Fruit fly (Drosophila melanogaster) whole organism, embryonic: Measurements from ENCODE around the gene E2f2.
A peak's percentile ranks its signal among the peaks of the same experiment; 100 is the strongest.

Experiments
- ATbp ChIP-seq: fragments of 200-800 bp; sonication (Bioruptor generic); optimal IDR thresholded peaks from 2 replicates; lab custom pipeline; 2017; ENCODE audit warnings: missing biosample characterization, mild to moderate bottlenecking, missing genetic modification characterization, missing genetic modification reagents
- CG10979 ChIP-seq: fragments of 200-800 bp; sonication (Bioruptor generic); optimal IDR thresholded peaks from 2 replicates; lab custom pipeline; 2018; ENCODE audit warnings: missing biosample characterization, mild to moderate bottlenecking, missing genetic modification characterization, moderate library complexity
- CG12155 ChIP-seq: fragments of 200-800 bp; sonication (Bioruptor generic); optimal IDR thresholded peaks from 3 replicates; lab custom pipeline; 2016; ENCODE audit warnings: missing biosample characterization, missing genetic modification characterization
- CG12659 ChIP-seq: fragments of 200-800 bp; sonication (Bioruptor generic); optimal IDR thresholded peaks from 3 replicates; lab custom pipeline; 2017; ENCODE audit warnings: mild to moderate bottlenecking, missing biosample characterization, missing genetic modification reagents, missing genetic modification characterization
- CG12942 ChIP-seq: fragments of 200-800 bp; sonication (Bioruptor generic); optimal IDR thresholded peaks from 3 replicates; lab custom pipeline; 2016; ENCODE audit warnings: missing biosample characterization, missing genetic modification characterization
- CG13123 ChIP-seq: fragments of 200-800 bp; sonication (Bioruptor generic); optimal IDR thresholded peaks from 2 replicates; lab custom pipeline; 2016; ENCODE audit warnings: missing biosample characterization, missing genetic modification characterization
- CG14710 ChIP-seq: fragments of 200-800 bp; sonication (Bioruptor generic); optimal IDR thresholded peaks from 3 replicates; lab custom pipeline; 2019; ENCODE audit warnings: missing biosample characterization, mild to moderate bottlenecking, missing genetic modification characterization, moderate library complexity
- CG18619 ChIP-seq: fragments of 200-800 bp; sonication (Bioruptor generic); optimal IDR thresholded peaks from 3 replicates; lab custom pipeline; 2017; ENCODE audit warnings: missing biosample characterization, mild to moderate bottlenecking, missing genetic modification characterization
- CG2199 ChIP-seq: fragments of 200-800 bp; sonication (Bioruptor generic); IDR thresholded peaks from 3 replicates; pipeline ENCODE4 v1.3.6; 2022; ENCODE audit warnings: missing biosample characterization, missing genetic modification characterization
- CG2712 ChIP-seq: fragments of 200-800 bp; optimal IDR thresholded peaks from 3 replicates; lab custom pipeline; 2019; ENCODE audit warnings: missing biosample characterization, mild to moderate bottlenecking, missing genetic modification characterization, moderate library complexity
- CG2875 ChIP-seq: fragments of 200-800 bp; sonication (Bioruptor generic); optimal IDR thresholded peaks from 2 replicates; lab custom pipeline; 2017; ENCODE audit warnings: missing biosample characterization, mild to moderate bottlenecking, missing genetic modification characterization, missing genetic modification reagents
- CG33557 ChIP-seq: fragments of 200-800 bp; sonication (Bioruptor generic); optimal IDR thresholded peaks from 2 replicates; lab custom pipeline; 2019; ENCODE audit warnings: missing biosample characterization, mild to moderate bottlenecking, missing genetic modification characterization, moderate library complexity
- CG4617 ChIP-seq: fragments of 200-800 bp; sonication (Bioruptor generic); optimal IDR thresholded peaks from 3 replicates; lab custom pipeline; 2016; ENCODE audit warnings: missing biosample characterization, missing genetic modification characterization, borderline replicate concordance
- CG4854 ChIP-seq: fragments of 200-800 bp; sonication (Bioruptor generic); optimal IDR thresholded peaks from 2 replicates; lab custom pipeline; 2016; ENCODE audit warnings: missing biosample characterization, missing genetic modification characterization, inconsistent platforms
- CG7745 ChIP-seq: fragments of 200-800 bp; sonication (Bioruptor generic); optimal IDR thresholded peaks from 2 replicates; lab custom pipeline; 2018; ENCODE audit warnings: missing biosample characterization, mild to moderate bottlenecking, missing genetic modification characterization, moderate library complexity
- CG7786 ChIP-seq: fragments of 200-800 bp; sonication (Bioruptor generic); optimal IDR thresholded peaks from 2 replicates; lab custom pipeline; 2016; ENCODE audit warnings: missing biosample characterization, missing genetic modification characterization
- CG9437 ChIP-seq: fragments of 200-800 bp; sonication (Bioruptor generic); optimal IDR thresholded peaks from 2 replicates; lab custom pipeline; 2018; ENCODE audit warnings: missing biosample characterization, mild to moderate bottlenecking, missing genetic modification characterization
- CG9727 ChIP-seq: fragments of 200-800 bp; sonication (Bioruptor generic); optimal IDR thresholded peaks from 3 replicates; lab custom pipeline; 2017; ENCODE audit warnings: missing biosample characterization, mild to moderate bottlenecking, missing genetic modification characterization
- CG9932 ChIP-seq: fragments of 200-800 bp; sonication (Bioruptor generic); IDR thresholded peaks from 2 replicates; pipeline ENCODE4 v1.3.6; 2022; ENCODE audit warnings: missing biosample characterization, missing genetic modification characterization
- Camta ChIP-seq: fragments of 200-800 bp; sonication (Bioruptor generic); optimal IDR thresholded peaks from 2 replicates; lab custom pipeline; 2016; ENCODE audit warnings: missing biosample characterization, missing genetic modification characterization
- Dad ChIP-seq: fragments of 200-800 bp; sonication (Bioruptor generic); optimal IDR thresholded peaks from 3 replicates; lab custom pipeline; 2016; ENCODE audit warnings: missing biosample characterization, missing genetic modification characterization
- Dll ChIP-seq: fragments of 200-800 bp; sonication (Bioruptor generic); IDR thresholded peaks from 4 replicates; pipeline ENCODE4 v1.3.6; 2022; ENCODE audit warnings: missing biosample characterization, missing genetic modification characterization; ENCODE audit not compliant: partially characterized antibody
- Dref ChIP-seq: fragments of 200-800 bp; sonication (Bioruptor generic); IDR thresholded peaks from 2 replicates; pipeline ENCODE4 v1.3.6; 2022; ENCODE audit warnings: missing biosample characterization, missing genetic modification characterization
- Ets65A ChIP-seq: fragments of 200-800 bp; sonication (Bioruptor generic); peaks from one replicate; lab custom pipeline; 2016; ENCODE audit warnings: missing biosample characterization, missing genetic modification characterization
- HmgZ ChIP-seq: fragments of 200-800 bp; sonication (Bioruptor generic); optimal IDR thresholded peaks from 2 replicates; lab custom pipeline; 2018; ENCODE audit warnings: missing biosample characterization, mild to moderate bottlenecking, missing genetic modification characterization
- MESR4 ChIP-seq: fragments of 200-800 bp; sonication (Bioruptor generic); optimal IDR thresholded peaks from 2 replicates; lab custom pipeline; 2018; ENCODE audit warnings: missing biosample characterization, mild to moderate bottlenecking, missing genetic modification characterization, moderate library complexity
- Max ChIP-seq: fragments of 200-800 bp; sonication (Bioruptor generic); optimal IDR thresholded peaks from 2 replicates; lab custom pipeline; 2016; ENCODE audit warnings: missing biosample characterization, mild to moderate bottlenecking, missing genetic modification characterization
- Med ChIP-seq: fragments of 200-800 bp; sonication (Bioruptor generic); peaks from one replicate; lab custom pipeline; 2016; ENCODE audit warnings: missing biosample characterization, missing genetic modification characterization, mild to moderate bottlenecking, inconsistent platforms, moderate library complexity
- NFAT ChIP-seq: fragments of 200-800 bp; sonication (Bioruptor generic); IDR thresholded peaks from 2 replicates; pipeline ENCODE4 v1.3.6; 2022; ENCODE audit warnings: missing biosample characterization, missing genetic modification characterization
- NfI ChIP-seq: fragments of 200-800 bp; sonication (Bioruptor generic); optimal IDR thresholded peaks from 3 replicates; lab custom pipeline; 2018; ENCODE audit warnings: missing biosample characterization, mild to moderate bottlenecking, missing genetic modification characterization, moderate library complexity
- Side ChIP-seq: fragments of 200-800 bp; sonication (Bioruptor generic); optimal IDR thresholded peaks from 2 replicates; lab custom pipeline; 2016; ENCODE audit warnings: missing biosample characterization, missing genetic modification characterization
- YL-1 ChIP-seq: fragments of 200-800 bp; sonication (Bioruptor generic); optimal IDR thresholded peaks from 3 replicates; lab custom pipeline; 2017; ENCODE audit warnings: missing biosample characterization, mild to moderate bottlenecking, missing genetic modification characterization
- amos ChIP-seq: fragments of 200-800 bp; sonication (Bioruptor generic); IDR thresholded peaks from 2 replicates; pipeline ENCODE4 v1.3.6; 2022; ENCODE audit warnings: missing biosample characterization, missing genetic modification characterization; ENCODE audit not compliant: partially characterized antibody
- aop ChIP-seq: fragments of 200-800 bp; sonication (Bioruptor generic); IDR thresholded peaks from 2 replicates; pipeline ENCODE4 v1.3.6; 2022; ENCODE audit warnings: missing biosample characterization, missing genetic modification characterization
- dmrt99B ChIP-seq: fragments of 200-800 bp; sonication (Bioruptor generic); optimal IDR thresholded peaks from 2 replicates; lab custom pipeline; 2018; ENCODE audit warnings: missing biosample characterization, mild to moderate bottlenecking, missing genetic modification characterization, moderate library complexity
- ewg ChIP-seq: fragments of 200-800 bp; sonication (Bioruptor generic); optimal IDR thresholded peaks from 3 replicates; lab custom pipeline; 2017; ENCODE audit warnings: mild to moderate bottlenecking, missing biosample characterization, missing genetic modification reagents, missing genetic modification characterization
- grau ChIP-seq: fragments of 200-800 bp; optimal IDR thresholded peaks from 3 replicates; lab custom pipeline; 2019; ENCODE audit warnings: missing biosample characterization, mild to moderate bottlenecking, missing genetic modification characterization, moderate library complexity
- hbn ChIP-seq: fragments of 200-800 bp; sonication (Bioruptor generic); IDR thresholded peaks from 2 replicates; pipeline ENCODE4 v1.3.6; 2022; ENCODE audit warnings: missing biosample characterization, missing genetic modification characterization; ENCODE audit not compliant: partially characterized antibody
- hkb ChIP-seq, 2 experiments: fragments of 200-800 bp in 1 of 2; fragments of >200 bp in 1 of 2; sonication (Bioruptor generic) in 1 of 2; IDR thresholded peaks in 1 of 2; optimal IDR thresholded peaks in 1 of 2; 2 replicates each; pipeline versions ENCODE4 v1.3.6 to Lab custom; 2017 to 2022; ENCODE audit warnings: missing biosample characterization in 1 of 2, missing genetic modification characterization in 1 of 2
- inv ChIP-seq: fragments of 200-800 bp; sonication (Bioruptor generic); IDR thresholded peaks from 2 replicates; pipeline ENCODE4 v1.3.6; 2022; ENCODE audit warnings: missing biosample characterization, missing genetic modification characterization; ENCODE audit not compliant: partially characterized antibody
- lilli ChIP-seq: fragments of 200-800 bp; sonication (Bioruptor generic); optimal IDR thresholded peaks from 3 replicates; lab custom pipeline; 2016; ENCODE audit warnings: missing biosample characterization, missing genetic modification characterization
- mirr ChIP-seq: fragments of 200-800 bp; sonication (Bioruptor generic); optimal IDR thresholded peaks from 3 replicates; lab custom pipeline; 2018; ENCODE audit warnings: missing biosample characterization, mild to moderate bottlenecking, missing genetic modification characterization
- pho ChIP-seq: fragments of 200-800 bp; sonication (Bioruptor generic); optimal IDR thresholded peaks from 2 replicates; lab custom pipeline; 2016; ENCODE audit warnings: missing biosample characterization, missing genetic modification characterization
- slbo ChIP-seq: fragments of 200-800 bp; sonication (Bioruptor generic); IDR thresholded peaks from 2 replicates; pipeline ENCODE4 v1.3.6; 2022; ENCODE audit warnings: missing biosample characterization, missing genetic modification characterization
- slp2 ChIP-seq: fragments of 200-800 bp; sonication (Bioruptor generic); optimal IDR thresholded peaks from 2 replicates; lab custom pipeline; 2016; ENCODE audit warnings: missing biosample characterization, missing genetic modification characterization
- sqz ChIP-seq: fragments of 200-800 bp; sonication (Bioruptor generic); optimal IDR thresholded peaks from 3 replicates; lab custom pipeline; 2018; ENCODE audit warnings: missing biosample characterization, mild to moderate bottlenecking, missing genetic modification characterization
- trem ChIP-seq: fragments of 200-800 bp; optimal IDR thresholded peaks from 3 replicates; lab custom pipeline; 2019; ENCODE audit warnings: missing biosample characterization, mild to moderate bottlenecking, missing genetic modification characterization, moderate library complexity
- zen2 ChIP-seq: fragments of 200-800 bp; sonication (Bioruptor generic); IDR thresholded peaks from 3 replicates; pipeline ENCODE4 v1.3.6; 2022; ENCODE audit warnings: missing biosample characterization, missing genetic modification characterization; ENCODE audit not compliant: partially characterized antibody

Gene E2f2

dm6 chr2L:21156156-21157040 is at the start of gene E2f2, which contains the start of gene Mpp6 (continued):
- TF ChIP-seq CG13123 (GFP tag; lab: Kevin White, UChicago) (no peak), CG9437 (GFP tag; lab: Kevin White, UChicago) (peak; percentile 27), NfI (GFP tag; lab: Kevin White, UChicago) (peak; percentile 57), Side (no peak), CG4617 (GFP tag; lab: Kevin White, UChicago) (peak; percentile 4), Ets65A (GFP tag; lab: Kevin White, UChicago) (peak; percentile 93), MESR4 (GFP tag; lab: Kevin White, UChicago) (peak; percentile 34), Med (peak; percentile 87), CG9932 (GFP tag; lab: Robert Waterston, UW) (peak; percentile 91), hbn (GFP tag; lab: Robert Waterston, UW) (peak; percentile 87), ewg (GFP tag; lab: Kevin White, UChicago) (peak; percentile 93), trem (tag; lab: Kevin White, UChicago) (peak; percentile 33), mirr (GFP tag; lab: Kevin White, UChicago) (no peak), CG9727 (GFP tag; lab: Kevin White, UChicago) (peak; percentile 19), slp2 (peak; percentile 0), ATbp (GFP tag; lab: Kevin White, UChicago) (no peak), zen2 (GFP tag; lab: Robert Waterston, UW) (peak; percentile 83), aop (GFP tag; lab: Robert Waterston, UW) (no peak), Camta (GFP tag; lab: Kevin White, UChicago) (no peak), Dll (peak; percentile 84), grau (tag; lab: Kevin White, UChicago) (peak; percentile 24), CG12155 (GFP tag; lab: Kevin White, UChicago) (peak; percentile 5), CG7745 (tag; lab: Kevin White, UChicago) (no peak), hkb (optimal IDR thresholded peaks at IDR 0.05; lab: Kevin White, UChicago) (no peak), hkb (GFP tag; IDR thresholded peaks at IDR 0.05; lab: Robert Waterston, UW) (no peak), YL-1 (peak; percentile 68), lilli (GFP tag; lab: Kevin White, UChicago) (peak; percentile 9), CG7786 (GFP tag; lab: Kevin White, UChicago) (peak; percentile 24), Dref (GFP tag; lab: Robert Waterston, UW) (peak; percentile 87), sqz (GFP tag; lab: Kevin White, UChicago) (peak; percentile 54), CG4854 (GFP tag; lab: Kevin White, UChicago) (no peak), CG2199 (no peak), CG2712 (tag; lab: Kevin White, UChicago) (peak; percentile 13), Dad (GFP tag; lab: Kevin White, UChicago) (peak; percentile 1), CG14710 (peak; percentile 56), CG12659 (peak; percentile 64), NFAT (GFP tag; lab: Robert Waterston, UW) (peak; percentile 81), dmrt99B (tag; lab: Kevin White, UChicago) (no peak), inv (GFP tag; lab: Robert Waterston, UW) (peak; percentile 78), CG33557 (peak; percentile 3), Max (GFP tag; lab: Kevin White, UChicago) (peak; percentile 32), CG18619 (GFP tag; lab: Kevin White, UChicago) (peak; percentile 36), slbo (GFP tag; lab: Robert Waterston, UW) (peak; percentile 83), CG10979 (no peak), amos (GFP tag; lab: Robert Waterston, UW) (peak; percentile 95), HmgZ (tag; lab: Kevin White, UChicago) (peak; percentile 43), pho (GFP tag; lab: Kevin White, UChicago) (peak; percentile 41), CG2875 (GFP tag; lab: Kevin White, UChicago) (no peak), CG12942 (GFP tag; lab: Kevin White, UChicago) (peak; percentile 6)
